Worm (Caenorhabditis elegans) whole organism, L2 larva: ENCODE results near the gene plc-3.
"Not testable (repeated sequence)": the region's sequence is repeated elsewhere in the genome, so short reads cannot be mapped to it uniquely, and the experiment has no call there.

ENCODE experiments used
- C34F6.9 ChIP-seq: fragments of 150-350 bp; optimal IDR thresholded peaks from 2 replicates; lab custom pipeline; 2014; ENCODE audit warnings: missing biosample characterization, missing genetic modification characterization
- F13H6.1 ChIP-seq: sonication (generic microtip); optimal IDR thresholded peaks from 2 replicates; lab custom pipeline; 2016; ENCODE audit warnings: missing genetic modification characterization, missing compliant biosample characterization
- R02D3.7 ChIP-seq: fragments of 150-350 bp; optimal IDR thresholded peaks from 2 replicates; lab custom pipeline; 2014; ENCODE audit warnings: missing biosample characterization, missing genetic modification characterization
- Y55F3AM.14 ChIP-seq: fragments of 200-800 bp; sonication (Bioruptor generic); optimal IDR thresholded peaks from 2 replicates; lab custom pipeline; 2018; ENCODE audit warnings: mild to moderate bottlenecking, missing genetic modification characterization, missing compliant biosample characterization
- ZK546.5 ChIP-seq: sonication (generic microtip); optimal IDR thresholded peaks from 2 replicates; lab custom pipeline; 2017; ENCODE audit warnings: missing biosample characterization, missing genetic modification characterization
- alr-1 ChIP-seq: fragments of 150-350 bp; optimal IDR thresholded peaks from 2 replicates; lab custom pipeline; 2014; ENCODE audit warnings: missing biosample characterization, missing genetic modification characterization
- aly-2 ChIP-seq: fragments of 150-350 bp; optimal IDR thresholded peaks from 2 replicates; lab custom pipeline; 2014; ENCODE audit warnings: missing biosample characterization, missing genetic modification characterization
- ama-1 ChIP-seq: fragments of 150-350 bp; optimal IDR thresholded peaks from 2 replicates; lab custom pipeline; 2018; ENCODE audit warnings: inconsistent platforms
- blmp-1 ChIP-seq: sonication (generic microtip); optimal IDR thresholded peaks from 2 replicates; lab custom pipeline; 2017; ENCODE audit warnings: missing genetic modification characterization, mild to moderate bottlenecking, missing compliant biosample characterization, antibody characterized with exemption, moderate library complexity; ENCODE audit not compliant: insufficient read depth
- ceh-16 ChIP-seq: fragments of 150-350 bp; optimal IDR thresholded peaks from 2 replicates; lab custom pipeline; 2014; ENCODE audit warnings: missing biosample characterization, missing genetic modification characterization
- ceh-82 ChIP-seq: fragments of 150-350 bp; optimal IDR thresholded peaks from 2 replicates; lab custom pipeline; 2014; ENCODE audit warnings: missing biosample characterization, missing genetic modification characterization
- crh-2 ChIP-seq: sonication (generic microtip); optimal IDR thresholded peaks from 2 replicates; lab custom pipeline; 2017; ENCODE audit warnings: missing biosample characterization, missing genetic modification characterization
- dmd-4 ChIP-seq: sonication (generic microtip); optimal IDR thresholded peaks from 2 replicates; lab custom pipeline; 2017; ENCODE audit warnings: missing biosample characterization, missing genetic modification characterization
- egl-27 ChIP-seq: sonication (generic microtip); optimal IDR thresholded peaks from 3 replicates; lab custom pipeline; 2017; ENCODE audit warnings: missing biosample characterization, missing genetic modification reagents, missing genetic modification characterization
- elt-1 ChIP-seq: fragments of 150-350 bp; optimal IDR thresholded peaks from 2 replicates; lab custom pipeline; 2014; ENCODE audit warnings: missing biosample characterization, missing genetic modification characterization
- elt-3 ChIP-seq: sonication (generic microtip); optimal IDR thresholded peaks from 2 replicates; lab custom pipeline; 2017; ENCODE audit warnings: missing biosample characterization, missing genetic modification characterization
- fos-1 ChIP-seq: fragments of 150-350 bp; optimal IDR thresholded peaks from 2 replicates; lab custom pipeline; 2014; ENCODE audit warnings: missing biosample characterization, missing genetic modification characterization
- gmeb-1 ChIP-seq: fragments of 150-350 bp; optimal IDR thresholded peaks from 2 replicates; lab custom pipeline; 2014; ENCODE audit warnings: missing biosample characterization, missing genetic modification characterization
- lin-11 ChIP-seq: fragments of 150-350 bp; sonication (generic microtip); optimal IDR thresholded peaks from 2 replicates; lab custom pipeline; 2014; ENCODE audit warnings: missing biosample characterization, missing genetic modification characterization, inconsistent platforms, mixed read lengths
- lin-13 ChIP-seq: fragments of 150-350 bp; optimal IDR thresholded peaks from 2 replicates; lab custom pipeline; 2014; ENCODE audit warnings: missing biosample characterization, missing genetic modification reagents, missing genetic modification characterization
- lin-39 ChIP-seq: fragments of 150-350 bp; optimal IDR thresholded peaks from 2 replicates; lab custom pipeline; 2014; ENCODE audit warnings: missing biosample characterization, missing genetic modification reagents, missing genetic modification characterization
- lsy-2 ChIP-seq, 2 experiments: fragments of 150-350 bp in 1 of 2; sonication (generic microtip) in 1 of 2; optimal IDR thresholded peaks; 2 replicates each; lab custom pipeline; 2014 to 2017; ENCODE audit warnings: missing biosample characterization in 2 of 2, missing genetic modification characterization in 2 of 2
- mab-5 ChIP-seq: fragments of 150-350 bp; optimal IDR thresholded peaks from 2 replicates; lab custom pipeline; 2014; ENCODE audit warnings: missing biosample characterization, missing genetic modification characterization
- mbf-1 ChIP-seq: sonication (generic microtip); optimal IDR thresholded peaks from 2 replicates; lab custom pipeline; 2017; ENCODE audit warnings: missing biosample characterization, missing genetic modification characterization
- mdl-1 ChIP-seq, 2 experiments: fragments of 150-350 bp in 1 of 2; sonication (generic microtip) in 1 of 2; optimal IDR thresholded peaks; 2 replicates each; lab custom pipeline; 2017; ENCODE audit warnings: missing biosample characterization in 2 of 2, missing genetic modification characterization in 2 of 2
- nhr-10 ChIP-seq: sonication (generic microtip); optimal IDR thresholded peaks from 2 replicates; lab custom pipeline; 2017; ENCODE audit warnings: missing biosample characterization, missing genetic modification characterization
- nhr-11 ChIP-seq: fragments of 150-350 bp; optimal IDR thresholded peaks from 2 replicates; lab custom pipeline; 2014; ENCODE audit warnings: missing biosample characterization, missing genetic modification characterization
- nhr-12 ChIP-seq: fragments of 150-350 bp; optimal IDR thresholded peaks from 2 replicates; lab custom pipeline; 2014; ENCODE audit warnings: missing biosample characterization, missing genetic modification characterization
- nhr-129 ChIP-seq: fragments of 150-350 bp; optimal IDR thresholded peaks from 2 replicates; lab custom pipeline; 2014; ENCODE audit warnings: missing biosample characterization, missing genetic modification characterization
- nhr-21 ChIP-seq: fragments of 150-350 bp; optimal IDR thresholded peaks from 2 replicates; lab custom pipeline; 2014; ENCODE audit warnings: missing biosample characterization, missing genetic modification characterization
- nhr-23 ChIP-seq: fragments of 150-350 bp; optimal IDR thresholded peaks from 2 replicates; lab custom pipeline; 2014; ENCODE audit warnings: missing biosample characterization, missing genetic modification reagents, missing genetic modification characterization
- nhr-237 ChIP-seq: fragments of 150-350 bp; optimal IDR thresholded peaks from 2 replicates; lab custom pipeline; 2014; ENCODE audit warnings: missing biosample characterization, missing genetic modification characterization
- nhr-25 ChIP-seq: fragments of 150-350 bp; sonication (generic microtip); optimal IDR thresholded peaks from 3 replicates; lab custom pipeline; 2014; ENCODE audit warnings: missing biosample characterization, missing genetic modification characterization
- nhr-6 ChIP-seq: fragments of 150-350 bp; optimal IDR thresholded peaks from 2 replicates; lab custom pipeline; 2014; ENCODE audit warnings: missing biosample characterization, missing genetic modification characterization
- nhr-77 ChIP-seq: fragments of 150-350 bp; optimal IDR thresholded peaks from 2 replicates; lab custom pipeline; 2014; ENCODE audit warnings: missing biosample characterization, missing genetic modification characterization
- peb-1 ChIP-seq: fragments of 150-350 bp; optimal IDR thresholded peaks from 2 replicates; lab custom pipeline; 2014; ENCODE audit warnings: missing biosample characterization, missing genetic modification characterization
- sem-4 ChIP-seq: fragments of 150-350 bp; optimal IDR thresholded peaks from 2 replicates; lab custom pipeline; 2014; ENCODE audit warnings: missing biosample characterization, missing genetic modification reagents, missing genetic modification characterization
- skn-1 ChIP-seq: sonication (generic microtip); optimal IDR thresholded peaks from 2 replicates; lab custom pipeline; 2017; ENCODE audit warnings: missing biosample characterization, missing genetic modification characterization
- sma-3 ChIP-seq: sonication (generic microtip); optimal IDR thresholded peaks from 2 replicates; lab custom pipeline; 2016; ENCODE audit warnings: missing genetic modification reagents, missing genetic modification characterization, missing compliant biosample characterization
- sma-9 ChIP-seq, 2 experiments: fragments of 150-350 bp in 1 of 2; sonication (generic microtip) in 1 of 2; optimal IDR thresholded peaks; 2 replicates each; lab custom pipeline; 2014 to 2016; ENCODE audit warnings: missing genetic modification characterization in 2 of 2, mild to moderate bottlenecking in 1 of 2, missing biosample characterization in 1 of 2, missing compliant biosample characterization in 1 of 2, missing genetic modification reagents in 1 of 2, moderate library complexity in 1 of 2
- snpc-4 ChIP-seq: fragments of 150-350 bp; optimal IDR thresholded peaks from 2 replicates; lab custom pipeline; 2014; ENCODE audit warnings: missing biosample characterization, missing genetic modification characterization
- unc-39 ChIP-seq: fragments of 150-350 bp; optimal IDR thresholded peaks from 2 replicates; lab custom pipeline; 2014; ENCODE audit warnings: missing biosample characterization, missing genetic modification characterization
- unc-55 ChIP-seq: fragments of 150-350 bp; sonication (generic microtip); optimal IDR thresholded peaks from 3 replicates; lab custom pipeline; 2014; ENCODE audit warnings: missing biosample characterization, missing genetic modification reagents, missing genetic modification characterization
- unc-62 ChIP-seq: fragments of 150-350 bp; optimal IDR thresholded peaks from 2 replicates; lab custom pipeline; 2014; ENCODE audit warnings: missing biosample characterization, missing genetic modification reagents, missing genetic modification characterization
- zag-1 ChIP-seq: fragments of 150-350 bp; optimal IDR thresholded peaks from 2 replicates; lab custom pipeline; 2014; ENCODE audit warnings: missing biosample characterization, missing genetic modification characterization
- ztf-1 ChIP-seq: fragments of 200-800 bp; sonication (Bioruptor generic); conservative IDR thresholded peaks from 2 replicates; pipeline ENCODE4 v1.3.6; 2022; ENCODE audit warnings: missing genetic modification characterization, missing compliant biosample characterization
- ztf-11 ChIP-seq: sonication (generic microtip); optimal IDR thresholded peaks from 2 replicates; lab custom pipeline; 2017; ENCODE audit warnings: missing biosample characterization, missing genetic modification characterization
- ztf-4 ChIP-seq: fragments of 150-350 bp; optimal IDR thresholded peaks from 2 replicates; lab custom pipeline; 2014; ENCODE audit warnings: missing biosample characterization, missing genetic modification characterization

The plc-3 gene

ce11 chrII:10247594-10248283, 25.1 kb downstream of the plc-3 start, which contains the start of gene nrde-2:
nrde-2 (minus strand) TSS chrII:10247638.
- not testable (repeated sequence) for TF ChIP-seq sma-9 (GFP tag; optimal IDR thresholded peaks at IDR 0.05; lab: Kevin White, UChicago); sma-9 (tag; optimal IDR thresholded peaks at IDR 0.05; lab: Kevin White, UChicago); lin-11 (tag; lab: Kevin White, UChicago); ceh-82
- TF ChIP-seq, all 48 proteins: peak for 0; not testable (repeated sequence) for 48

ce11 chrII:10248355-10249041, 25.8 kb downstream of the plc-3 start, which contains the start of gene atad-3:
atad-3 (plus strand) TSS chrII:10248991.
- peak; percentile 55 for TF ChIP-seq egl-27 (tag; lab: Kevin White, UChicago)
- no peak for TF ChIP-seq ztf-1
- TF ChIP-seq lsy-2 (tag; optimal IDR thresholded peaks at IDR 0.05; lab: Kevin White, UChicago) = peak; percentile 83 to 91
- no peak for TF ChIP-seq unc-39
- peak; percentile 86 for TF ChIP-seq nhr-129
- peak; percentile 46 for TF ChIP-seq Y55F3AM.14 (GFP tag; lab: Kevin White, UChicago)
- peak; percentile 74 for TF ChIP-seq nhr-21 (tag; lab: Kevin White, UChicago)
- TF ChIP-seq sma-3 (GFP tag; lab: Kevin White, UChicago) = peak; percentile 91
- peak; percentile 72 for TF ChIP-seq snpc-4 (tag; lab: Kevin White, UChicago)
- peak in 1 of 2 experiments; percentile 47 for TF ChIP-seq mdl-1 (tag; optimal IDR thresholded peaks at IDR 0.05; lab: Kevin White, UChicago)
- peak; percentile 4 for TF ChIP-seq ama-1 (lab: Kevin White, UChicago)
- TF ChIP-seq R02D3.7 (tag; lab: Kevin White, UChicago) = peak; percentile 42
- no peak for TF ChIP-seq aly-2 (tag; lab: Kevin White, UChicago)
- no peak for TF ChIP-seq dmd-4 (tag; lab: Kevin White, UChicago)
- peak; percentile 70 for TF ChIP-seq nhr-6 (tag; lab: Kevin White, UChicago)
- no peak for TF ChIP-seq skn-1 (tag; lab: Kevin White, UChicago)
- peak; percentile 44 for TF ChIP-seq ZK546.5
- no peak for TF ChIP-seq nhr-10 (tag; lab: Kevin White, UChicago)
- TF ChIP-seq unc-55 (GFP tag; lab: Kevin White, UChicago) = peak; percentile 85
- no peak for TF ChIP-seq nhr-77 (tag; lab: Kevin White, UChicago)
- no peak for TF ChIP-seq mbf-1
- TF ChIP-seq sma-9 (GFP tag; optimal IDR thresholded peaks at IDR 0.05; lab: Kevin White, UChicago) = peak; percentile 94
- no peak for TF ChIP-seq sma-9 (tag; optimal IDR thresholded peaks at IDR 0.05; lab: Kevin White, UChicago)
- TF ChIP-seq gmeb-1 = peak; percentile 83
- no peak for TF ChIP-seq unc-62 (GFP tag; lab: Kevin White, UChicago)
- no peak for TF ChIP-seq elt-3 (tag; lab: Kevin White, UChicago)
- peak; percentile 79 for TF ChIP-seq zag-1 (tag; lab: Kevin White, UChicago)
- peak; percentile 7 for TF ChIP-seq ceh-82
- no peak for TF ChIP-seq alr-1 (tag; lab: Kevin White, UChicago)
- no peak for TF ChIP-seq elt-1 (tag; lab: Kevin White, UChicago)
- TF ChIP-seq ztf-4 (tag; lab: Kevin White, UChicago) = peak; percentile 43
- TF ChIP-seq lin-39 = no peak
- TF ChIP-seq ceh-16 (tag; lab: Kevin White, UChicago) = no peak
- TF ChIP-seq nhr-12 = no peak
- TF ChIP-seq blmp-1 = peak; percentile 13
- peak; percentile 76 for TF ChIP-seq mab-5 (tag; lab: Kevin White, UChicago)
- peak; percentile 89 for TF ChIP-seq C34F6.9 (tag; lab: Kevin White, UChicago)
- TF ChIP-seq lin-13 = peak; percentile 92
- TF ChIP-seq nhr-237 (tag; lab: Kevin White, UChicago) = peak; percentile 12
- TF ChIP-seq fos-1 (tag; lab: Kevin White, UChicago) = peak; percentile 35
- TF ChIP-seq crh-2 = peak; percentile 85
- no peak for TF ChIP-seq peb-1 (tag; lab: Kevin White, UChicago)
- peak; percentile 86 for TF ChIP-seq nhr-25
- TF ChIP-seq nhr-23 (tag; lab: Kevin White, UChicago) = no peak
- TF ChIP-seq F13H6.1 (tag; lab: Kevin White, UChicago) = peak; percentile 88
- no peak for TF ChIP-seq nhr-11 (tag; lab: Kevin White, UChicago)
- peak; percentile 65 for TF ChIP-seq sem-4 (tag; lab: Kevin White, UChicago)
- TF ChIP-seq lin-11 (tag; lab: Kevin White, UChicago) = peak; percentile 68
- no peak for TF ChIP-seq ztf-11 (tag; lab: Kevin White, UChicago)
